Comparison of ENCODE assay signal across 1 fruit fly cellular context in genomic region chr2L:19037011-19037410, dm6.
TF ChIP-seq lines count a peak whose summit lies in the region.

No protein-coding gene starts in this region.

TF ChIP-seq in whole organism, embryonic, 481 proteins besides CTCF, POLR2A, EP300 and RAD21 (continued from another document):
- peak; percentile 24 for TF ChIP-seq phol (tag; optimal IDR thresholded peaks at IDR 0.05; lab: Kevin White, UChicago)
- TF ChIP-seq pnt (GFP tag; optimal IDR thresholded peaks at IDR 0.05; lab: Kevin White, UChicago) = no peak
- TF ChIP-seq lmd (GFP tag; IDR thresholded peaks at IDR 0.05; lab: Robert Waterston, UW) = no peak
- TF ChIP-seq Hand (GFP tag; optimal IDR thresholded peaks at IDR 0.05; lab: Kevin White, UChicago) = no peak
- no peak for TF ChIP-seq Antp (GFP tag; optimal IDR thresholded peaks at IDR 0.05; lab: Kevin White, UChicago)
- TF ChIP-seq twi (tag; optimal IDR thresholded peaks at IDR 0.05; lab: Kevin White, UChicago) = peak; percentile 54
- no peak for TF ChIP-seq amos (GFP tag; IDR thresholded peaks at IDR 0.05; lab: Robert Waterston, UW; ENCODE audit: partially characterized antibody)
- TF ChIP-seq Gug (GFP tag; IDR thresholded peaks at IDR 0.05; lab: Robert Waterston, UW) = no peak
- TF ChIP-seq CG10267 (tag; optimal IDR thresholded peaks at IDR 0.05; lab: Kevin White, UChicago) = no peak
- TF ChIP-seq CG8089 (GFP tag; optimal IDR thresholded peaks at IDR 0.05; lab: Kevin White, UChicago) = no peak
- peak; percentile 85 for TF ChIP-seq HLHmδ (GFP tag; optimal IDR thresholded peaks at IDR 0.05; lab: Kevin White, UChicago)
- TF ChIP-seq bcd (GFP tag; optimal IDR thresholded peaks at IDR 0.05; lab: Kevin White, UChicago) = no peak
- peak; percentile 14 for TF ChIP-seq CG2678 (tag; optimal IDR thresholded peaks at IDR 0.05; lab: Kevin White, UChicago)
- no peak for TF ChIP-seq jigr1 (GFP tag; IDR thresholded peaks at IDR 0.05; lab: Robert Waterston, UW)
- no peak for TF ChIP-seq CG13287 (GFP tag; IDR thresholded peaks at IDR 0.05; lab: Robert Waterston, UW; ENCODE audit: partially characterized antibody)
- no peak for TF ChIP-seq MBD-R2 (GFP tag; IDR thresholded peaks at IDR 0.05; lab: Robert Waterston, UW)
- no peak for TF ChIP-seq CG4328 (GFP tag; optimal IDR thresholded peaks at IDR 0.05; lab: Kevin White, UChicago)
- TF ChIP-seq CG34422 (GFP tag; IDR thresholded peaks at IDR 0.05; lab: Robert Waterston, UW) = no peak
- TF ChIP-seq CG2129 (GFP tag; IDR thresholded peaks at IDR 0.05; lab: Robert Waterston, UW; ENCODE audit: partially characterized antibody) = no peak
- peak; percentile 52 for TF ChIP-seq CG12769 (tag; optimal IDR thresholded peaks at IDR 0.05; lab: Kevin White, UChicago)
- TF ChIP-seq B-H2 (GFP tag; optimal IDR thresholded peaks at IDR 0.05; lab: Kevin White, UChicago) = no peak
- no peak for TF ChIP-seq lov (optimal IDR thresholded peaks at IDR 0.05; lab: Kevin White, UChicago)
- TF ChIP-seq lov (GFP tag; IDR thresholded peaks at IDR 0.05; lab: Robert Waterston, UW) = no peak
